Worm (Caenorhabditis elegans): Measurements from ENCODE around the gene tag-314.

Gene tag-314

DNA sequence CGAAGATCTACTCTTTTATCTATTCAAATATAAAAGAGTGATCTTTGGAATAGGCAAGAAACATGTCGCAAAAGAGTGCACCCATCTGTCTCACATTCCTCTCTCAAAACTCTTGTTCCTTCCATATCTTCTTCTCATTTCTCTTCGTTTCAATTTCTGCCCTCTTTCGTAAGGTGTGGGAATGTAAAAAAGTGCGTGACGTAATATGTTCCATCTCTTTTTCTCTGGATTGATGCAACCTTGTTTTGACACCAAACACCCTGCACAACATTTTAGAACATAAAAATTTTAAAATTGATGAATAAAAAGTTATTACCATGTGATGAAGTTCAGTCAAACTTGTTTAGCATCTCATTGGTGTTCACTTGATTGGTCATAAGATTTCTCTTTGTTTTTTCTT lies 38.6 kb upstream of the tag-314 start:
- no peak for TF ChIP-seq ref-1 (GFP tag; conservative IDR thresholded peaks at IDR 0.05)
- no peak for TF ChIP-seq klf-2 (GFP tag; conservative IDR thresholded peaks at IDR 0.05)
- TF ChIP-seq ztf-23 (GFP tag; IDR thresholded peaks at IDR 0.05), result no peak
- TF ChIP-seq ztf-29 (GFP tag; IDR thresholded peaks at IDR 0.05), result no peak
- TF ChIP-seq T22C8.4 (GFP tag; IDR thresholded peaks at IDR 0.05), result no peak
- TF ChIP-seq med-1 (GFP tag; optimal IDR thresholded peaks at IDR 0.05; ENCODE audit: insufficient read depth), result no peak
- no peak for TF ChIP-seq flt-1 (GFP tag; IDR thresholded peaks at IDR 0.05)
- TF ChIP-seq cog-1 (tag; optimal IDR thresholded peaks at IDR 0.05), result no peak

DNA sequence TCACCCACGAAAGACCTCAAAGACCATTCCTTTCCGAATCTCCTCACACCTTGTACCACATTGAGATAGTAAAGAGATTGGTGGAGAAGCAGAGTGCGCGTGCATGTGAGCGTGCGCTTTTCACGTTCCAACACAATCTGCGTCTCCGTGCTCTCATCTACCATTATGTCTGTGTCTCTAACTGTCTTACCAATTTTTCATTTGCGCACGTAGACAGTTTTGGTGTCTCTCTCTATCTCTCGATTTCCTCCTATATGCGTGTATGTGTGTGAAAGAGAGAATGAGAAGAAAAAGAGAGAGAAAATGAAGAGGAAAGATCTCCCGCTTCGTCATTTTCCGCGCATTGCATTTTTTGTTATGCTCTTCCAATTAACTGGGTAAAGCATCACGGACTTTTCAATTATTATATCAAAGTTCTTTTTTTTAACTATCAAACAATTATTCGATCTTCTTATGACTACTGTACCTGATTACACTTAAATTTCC lies 38.1 kb upstream of the tag-314 start:
- TF ChIP-seq ztf-23 (GFP tag; IDR thresholded peaks at IDR 0.05), result 0 out of 2 replicates have a peak, but pooled peaks have one; percentile 50
- TF ChIP-seq cog-1 (tag; optimal IDR thresholded peaks at IDR 0.05), result peak; percentile 93
- no peak for TF ChIP-seq tab-1 (GFP tag; IDR thresholded peaks at IDR 0.05)
- TF ChIP-seq ztf-29 (GFP tag; IDR thresholded peaks at IDR 0.05), result peak; percentile 38; the same call in 1 of the 2 replicates
- TF ChIP-seq klf-2 (GFP tag; conservative IDR thresholded peaks at IDR 0.05), result no peak
- TF ChIP-seq flt-1 (GFP tag; IDR thresholded peaks at IDR 0.05), result peak; percentile 72

DNA sequence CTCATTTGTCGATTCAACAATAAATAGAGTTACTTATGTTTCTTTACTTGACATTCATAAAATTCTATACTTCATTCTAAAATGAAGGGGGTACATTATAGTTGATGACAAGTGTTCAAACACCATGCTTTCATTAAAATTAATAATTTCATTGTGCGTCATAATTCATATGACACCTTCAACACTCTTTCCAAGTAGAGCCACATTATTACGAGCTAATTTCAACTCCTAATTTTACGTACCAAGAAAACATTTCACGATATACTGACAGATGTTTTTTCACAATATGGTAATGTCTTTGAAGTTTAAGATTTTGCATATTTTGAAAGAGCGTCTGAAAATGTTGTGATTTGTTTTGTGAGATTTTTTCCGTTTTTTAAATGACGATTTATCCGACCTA lies 37.0 kb upstream of the tag-314 start:
- no peak for TF ChIP-seq med-1 (GFP tag; optimal IDR thresholded peaks at IDR 0.05; ENCODE audit: insufficient read depth)
- no peak for TF ChIP-seq cog-1 (tag; optimal IDR thresholded peaks at IDR 0.05)

ce11 chrV:10464746-10465145 lies 36.2 kb upstream of the tag-314 start:
- TF ChIP-seq ref-1 (GFP tag; conservative IDR thresholded peaks at IDR 0.05) (no peak), tab-1 (GFP tag; IDR thresholded peaks at IDR 0.05) (no peak), cog-1 (tag; optimal IDR thresholded peaks at IDR 0.05) (no peak), ztf-29 (GFP tag; IDR thresholded peaks at IDR 0.05) (no peak), ztf-23 (GFP tag; IDR thresholded peaks at IDR 0.05) (no peak), T22C8.4 (GFP tag; IDR thresholded peaks at IDR 0.05) (no peak), med-1 (GFP tag; optimal IDR thresholded peaks at IDR 0.05; ENCODE audit: insufficient read depth) (no peak), flt-1 (GFP tag; IDR thresholded peaks at IDR 0.05) (no peak), klf-2 (GFP tag; conservative IDR thresholded peaks at IDR 0.05) (no peak)

DNA sequence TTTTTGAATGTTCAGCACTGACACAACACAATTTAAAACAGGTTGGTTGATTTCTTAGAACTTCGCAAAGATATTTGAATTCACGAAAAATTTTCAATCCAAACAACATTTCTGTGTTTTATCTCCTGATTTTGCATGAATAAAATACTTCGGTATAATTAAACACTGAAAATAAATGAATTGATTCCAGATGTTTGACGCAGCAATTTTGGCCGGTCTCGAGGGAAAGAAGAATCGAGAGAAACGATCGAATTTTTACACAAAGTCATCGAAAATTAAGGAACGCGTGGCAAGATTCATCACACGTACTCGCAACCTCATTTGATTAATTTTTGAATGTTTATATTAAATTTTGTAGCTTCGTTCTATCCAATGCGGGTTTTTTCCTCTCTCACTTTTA lies 35.7 kb upstream of the tag-314 start:
- TF ChIP-seq ztf-29 (GFP tag; IDR thresholded peaks at IDR 0.05), result no peak
- no peak for TF ChIP-seq ref-1 (GFP tag; conservative IDR thresholded peaks at IDR 0.05)
- no peak for TF ChIP-seq flt-1 (GFP tag; IDR thresholded peaks at IDR 0.05)
- no peak for TF ChIP-seq ztf-23 (GFP tag; IDR thresholded peaks at IDR 0.05)
- no peak for TF ChIP-seq med-1 (GFP tag; optimal IDR thresholded peaks at IDR 0.05; ENCODE audit: insufficient read depth)
- TF ChIP-seq cog-1 (tag; optimal IDR thresholded peaks at IDR 0.05), result no peak
- TF ChIP-seq T22C8.4 (GFP tag; IDR thresholded peaks at IDR 0.05), result no peak
- no peak for TF ChIP-seq tab-1 (GFP tag; IDR thresholded peaks at IDR 0.05)
- no peak for TF ChIP-seq klf-2 (GFP tag; conservative IDR thresholded peaks at IDR 0.05)

DNA sequence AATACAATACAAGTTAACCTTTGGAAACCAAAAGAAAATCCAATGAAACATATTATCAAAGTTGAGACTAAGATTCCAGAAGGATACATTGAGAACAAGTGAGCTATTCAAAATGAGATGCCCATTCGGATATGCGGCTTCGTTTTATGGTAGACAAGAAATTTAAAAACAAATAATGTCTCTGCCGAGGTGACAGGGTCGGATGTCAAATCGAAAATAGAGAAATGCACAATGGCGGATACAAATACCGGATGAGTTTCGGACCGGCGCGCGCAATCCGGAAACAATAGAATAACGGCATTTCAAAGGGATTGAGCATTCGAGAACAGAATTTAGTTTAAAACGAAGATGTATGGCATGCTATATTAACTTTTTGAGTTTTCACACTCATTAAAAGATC lies 34.8 kb upstream of the tag-314 start, which contains the start of gene F22E12.3:
Gene F22E12.3, minus strand, starts transcription at position 101 of the 400 bp plus-strand sequence.
- no peak for TF ChIP-seq klf-2 (GFP tag; conservative IDR thresholded peaks at IDR 0.05)
- TF ChIP-seq tab-1 (GFP tag; IDR thresholded peaks at IDR 0.05), result no peak
- no peak for TF ChIP-seq cog-1 (tag; optimal IDR thresholded peaks at IDR 0.05)
- no peak for TF ChIP-seq T22C8.4 (GFP tag; IDR thresholded peaks at IDR 0.05)
- no peak for TF ChIP-seq flt-1 (GFP tag; IDR thresholded peaks at IDR 0.05)
- no peak for TF ChIP-seq med-1 (GFP tag; optimal IDR thresholded peaks at IDR 0.05; ENCODE audit: insufficient read depth)

ce11 chrV:10462066-10462465 lies 33.6 kb upstream of the tag-314 start, which contains the start of gene chw-1:
Gene chw-1 (plus strand): TSS chrV:10462282.
- TF ChIP-seq med-1 (GFP tag; optimal IDR thresholded peaks at IDR 0.05; ENCODE audit: insufficient read depth), result no peak
- TF ChIP-seq flt-1 (GFP tag; IDR thresholded peaks at IDR 0.05), result no peak
- TF ChIP-seq tab-1 (GFP tag; IDR thresholded peaks at IDR 0.05), result no peak
- no peak for TF ChIP-seq ztf-29 (GFP tag; IDR thresholded peaks at IDR 0.05)
- TF ChIP-seq cog-1 (tag; optimal IDR thresholded peaks at IDR 0.05), result no peak
- TF ChIP-seq klf-2 (GFP tag; conservative IDR thresholded peaks at IDR 0.05), result no peak
- no peak for TF ChIP-seq ztf-23 (GFP tag; IDR thresholded peaks at IDR 0.05)
- TF ChIP-seq T22C8.4 (GFP tag; IDR thresholded peaks at IDR 0.05), result no peak
- TF ChIP-seq ref-1 (GFP tag; conservative IDR thresholded peaks at IDR 0.05), result no peak

ce11 chrV:10460685-10461084 lies 32.2 kb upstream of the tag-314 start:
- TF ChIP-seq ztf-29 (GFP tag; IDR thresholded peaks at IDR 0.05), result no peak
- TF ChIP-seq klf-2 (GFP tag; conservative IDR thresholded peaks at IDR 0.05), result no peak
- no peak for TF ChIP-seq tab-1 (GFP tag; IDR thresholded peaks at IDR 0.05)
- no peak for TF ChIP-seq ref-1 (GFP tag; conservative IDR thresholded peaks at IDR 0.05)
- no peak for TF ChIP-seq med-1 (GFP tag; optimal IDR thresholded peaks at IDR 0.05; ENCODE audit: insufficient read depth)
- no peak for TF ChIP-seq flt-1 (GFP tag; IDR thresholded peaks at IDR 0.05)
- no peak for TF ChIP-seq ztf-23 (GFP tag; IDR thresholded peaks at IDR 0.05)
- no peak for TF ChIP-seq T22C8.4 (GFP tag; IDR thresholded peaks at IDR 0.05)
- TF ChIP-seq cog-1 (tag; optimal IDR thresholded peaks at IDR 0.05), result no peak

ce11 chrV:10457247-10457646 lies 28.7 kb upstream of the tag-314 start, which contains the start of gene F22E12.1:
Gene F22E12.1 (minus strand): TSS chrV:10457347.
- no peak for TF ChIP-seq tab-1 (GFP tag; IDR thresholded peaks at IDR 0.05)
- TF ChIP-seq ztf-23 (GFP tag; IDR thresholded peaks at IDR 0.05), result no peak
- TF ChIP-seq T22C8.4 (GFP tag; IDR thresholded peaks at IDR 0.05), result no peak
- TF ChIP-seq cog-1 (tag; optimal IDR thresholded peaks at IDR 0.05), result no peak
- TF ChIP-seq flt-1 (GFP tag; IDR thresholded peaks at IDR 0.05), result no peak
- TF ChIP-seq med-1 (GFP tag; optimal IDR thresholded peaks at IDR 0.05; ENCODE audit: insufficient read depth), result no peak
- TF ChIP-seq ref-1 (GFP tag; conservative IDR thresholded peaks at IDR 0.05), result no peak
- no peak for TF ChIP-seq ztf-29 (GFP tag; IDR thresholded peaks at IDR 0.05)
- no peak for TF ChIP-seq klf-2 (GFP tag; conservative IDR thresholded peaks at IDR 0.05)

DNA sequence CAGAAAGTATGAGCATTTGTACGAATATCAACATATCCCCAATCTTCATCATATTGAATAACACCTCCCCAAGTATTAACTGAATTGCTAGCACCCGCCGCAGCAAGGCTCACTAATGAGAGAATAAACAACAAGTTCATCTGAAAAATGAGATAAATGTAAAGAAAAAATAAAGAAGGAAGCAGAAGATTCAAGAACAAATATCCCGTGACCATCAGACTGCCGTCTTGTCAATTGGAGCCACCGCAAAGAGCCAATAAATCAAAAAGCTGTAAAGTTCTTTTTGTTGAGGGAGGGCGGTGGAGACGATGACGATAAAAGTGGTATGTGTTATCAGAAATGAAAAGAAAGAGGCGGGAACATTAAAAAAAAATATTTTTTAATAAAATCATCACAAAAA lies 25.0 kb upstream of the tag-314 start, which contains the start of gene Y32F6A.5:
Gene Y32F6A.5, minus strand, starts transcription at position 140 of the 400 bp plus-strand sequence.
- TF ChIP-seq ztf-29 (GFP tag; IDR thresholded peaks at IDR 0.05), result no peak

Measured in whole organism, midembryonic.